Fruit fly (Drosophila melanogaster): ENCODE results near the gene CG17154.

Gene CG17154

DNA sequence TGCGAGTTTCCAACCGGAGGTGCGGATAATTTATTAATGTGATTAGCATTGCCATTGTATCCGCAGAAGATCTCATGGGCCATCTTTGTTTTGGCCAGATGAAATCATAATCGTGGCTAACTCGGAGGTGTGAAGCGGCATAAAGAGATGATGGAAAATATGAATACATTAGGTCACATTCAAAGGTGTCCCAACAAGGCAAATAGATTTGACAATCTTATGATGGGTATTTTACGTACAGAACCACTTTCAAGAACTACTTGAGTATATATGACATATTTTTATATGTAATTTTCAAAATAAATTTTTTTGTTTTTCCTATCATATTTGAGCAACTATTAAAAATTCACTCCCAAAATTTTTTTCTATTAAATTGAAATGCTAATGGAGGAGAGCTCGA, at the start of gene CG17154:
TSS of gene CG17154 (plus strand) at position 301 of the 400 bp plus-strand sequence.
- TF ChIP-seq lz (GFP tag; optimal IDR thresholded peaks at IDR 0.05): no peak
- TF ChIP-seq CG32006 (GFP tag; optimal IDR thresholded peaks at IDR 0.05): no peak
- no peak for TF ChIP-seq CG11762 (GFP tag; optimal IDR thresholded peaks at IDR 0.05; ENCODE audit: insufficient read depth)
- TF ChIP-seq CG16779 (tag; optimal IDR thresholded peaks at IDR 0.05): no peak
- TF ChIP-seq Eip78C (GFP tag): peak; percentile 14
- no peak for TF ChIP-seq CG31627 (GFP tag; optimal IDR thresholded peaks at IDR 0.05)
- no peak for TF ChIP-seq fkh (GFP tag; optimal IDR thresholded peaks at IDR 0.05)

dm6 chr3L:12039084-12039483, 49.3 kb upstream of the CG17154 start:
- no peak for TF ChIP-seq CG16779 (tag; optimal IDR thresholded peaks at IDR 0.05)

DNA sequence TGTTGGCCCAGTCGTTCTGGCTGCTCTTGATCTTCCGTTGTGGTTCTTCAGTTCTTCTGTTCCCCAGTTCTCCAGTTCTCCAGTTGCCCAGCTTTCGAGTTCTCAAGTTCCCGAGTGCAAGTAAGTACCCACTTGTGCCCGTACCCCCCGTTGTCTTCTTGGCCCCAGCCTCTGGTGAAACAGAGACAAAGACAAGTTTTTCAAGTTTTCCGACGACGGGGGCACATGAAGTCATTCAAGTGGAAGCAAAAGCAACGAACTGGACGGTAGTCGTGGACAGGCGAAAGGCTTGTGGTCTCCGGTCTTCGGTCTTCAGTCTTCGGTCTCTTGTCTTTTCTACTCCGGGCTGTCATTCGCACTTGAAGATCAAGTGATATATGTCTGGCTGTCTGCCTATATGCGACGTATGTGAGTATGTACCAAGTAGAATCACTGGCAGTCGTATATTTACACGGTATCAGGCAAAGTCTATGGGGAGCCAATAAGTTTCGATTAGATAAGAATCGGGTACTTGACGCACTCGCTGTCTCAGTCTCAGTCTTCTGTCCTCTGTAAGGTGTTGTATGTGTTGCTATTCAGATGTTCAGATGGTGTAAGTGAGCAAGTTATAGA, 48.0 kb upstream of the CG17154 start:
- TF ChIP-seq CG7368 (GFP tag; optimal IDR thresholded peaks at IDR 0.05): peak; percentile 25
- TF ChIP-seq Ets21C (GFP tag; optimal IDR thresholded peaks at IDR 0.05): no peak
- no peak for TF ChIP-seq Smox (GFP tag; optimal IDR thresholded peaks at IDR 0.05)
- no peak for TF ChIP-seq lz (GFP tag; optimal IDR thresholded peaks at IDR 0.05)
- peak; percentile 49 for TF ChIP-seq Eip78C (GFP tag)
- TF ChIP-seq acj6 (GFP tag; optimal IDR thresholded peaks at IDR 0.05): no peak
- 0 out of 3 replicates have a peak, but pooled peaks have one; percentile 37 for TF ChIP-seq CG8119 (GFP tag; IDR thresholded peaks at IDR 0.05)
- TF ChIP-seq Blimp-1 (GFP tag; optimal IDR thresholded peaks at IDR 0.05): peak; percentile 12
- no peak for TF ChIP-seq vri (GFP tag; optimal IDR thresholded peaks at IDR 0.05)
- peak; percentile 27; the same call in 1 of the 3 replicates for TF ChIP-seq CG6163 (GFP tag; IDR thresholded peaks at IDR 0.05)
- TF ChIP-seq Sox14 (GFP tag; optimal IDR thresholded peaks at IDR 0.05): peak; percentile 76
- peak; percentile 33 for TF ChIP-seq CG6854 (GFP tag; optimal IDR thresholded peaks at IDR 0.05)
- TF ChIP-seq Eip93F (GFP tag; optimal IDR thresholded peaks at IDR 0.05): no peak
- no peak for TF ChIP-seq fkh (GFP tag; optimal IDR thresholded peaks at IDR 0.05)
- no peak for TF ChIP-seq Sox15 (GFP tag; optimal IDR thresholded peaks at IDR 0.05)
- TF ChIP-seq dac (GFP tag; optimal IDR thresholded peaks at IDR 0.05): no peak
- peak in 1 of 2 experiments; percentile 12 for TF ChIP-seq salr (GFP tag; optimal IDR thresholded peaks at IDR 0.05)
- TF ChIP-seq OdsH (GFP tag; optimal IDR thresholded peaks at IDR 0.05): no peak
- TF ChIP-seq CG8632 (GFP tag; optimal IDR thresholded peaks at IDR 0.05): no peak
- no peak for TF ChIP-seq CG11294 (GFP tag; IDR thresholded peaks at IDR 0.05)
- TF ChIP-seq CG31627 (GFP tag; optimal IDR thresholded peaks at IDR 0.05): no peak
- TF ChIP-seq CG4318 (GFP tag; optimal IDR thresholded peaks at IDR 0.05): no peak
- TF ChIP-seq CG11762 (GFP tag; optimal IDR thresholded peaks at IDR 0.05; ENCODE audit: insufficient read depth): peak; percentile 13
- no peak for TF ChIP-seq CG6792 (GFP tag; optimal IDR thresholded peaks at IDR 0.05)
- no peak for TF ChIP-seq CG3032 (tag; optimal IDR thresholded peaks at IDR 0.05)
- TF ChIP-seq Hr4 (GFP tag; optimal IDR thresholded peaks at IDR 0.05): peak; percentile 10
- no peak for TF ChIP-seq svp (GFP tag)
- no peak for TF ChIP-seq CG8319 (GFP tag; optimal IDR thresholded peaks at IDR 0.05)
- peak; percentile 19; the same call in 1 of the 3 replicates for TF ChIP-seq eg (GFP tag; IDR thresholded peaks at IDR 0.05)
- TF ChIP-seq Eip75B (GFP tag; optimal IDR thresholded peaks at IDR 0.05): peak; percentile 48
- TF ChIP-seq CG15336 (GFP tag; IDR thresholded peaks at IDR 0.05): peak; percentile 46; the same call in 1 of the 2 replicates
- peak; percentile 14 for TF ChIP-seq spab (GFP tag; optimal IDR thresholded peaks at IDR 0.05)
- peak; percentile 25 for TF ChIP-seq esn (GFP tag; optimal IDR thresholded peaks at IDR 0.05)
- no peak for TF ChIP-seq fd59A (GFP tag; optimal IDR thresholded peaks at IDR 0.05)
- TF ChIP-seq Sox102F (GFP tag; optimal IDR thresholded peaks at IDR 0.05): peak; percentile 26
- peak; percentile 33 for TF ChIP-seq CG9139 (GFP tag; optimal IDR thresholded peaks at IDR 0.05)
- TF ChIP-seq Hr39 (GFP tag; optimal IDR thresholded peaks at IDR 0.05): no peak
- peak; percentile 51 for TF ChIP-seq CG6808 (GFP tag; optimal IDR thresholded peaks at IDR 0.05)
- TF ChIP-seq Hr38 (GFP tag; optimal IDR thresholded peaks at IDR 0.05): no peak
- peak; percentile 42 for TF ChIP-seq CG6276 (GFP tag; optimal IDR thresholded peaks at IDR 0.05)
- no peak for TF ChIP-seq topi (GFP tag; optimal IDR thresholded peaks at IDR 0.05)
- TF ChIP-seq CG32006 (GFP tag; optimal IDR thresholded peaks at IDR 0.05): peak; percentile 14
- no peak for TF ChIP-seq net (GFP tag; optimal IDR thresholded peaks at IDR 0.05)
- TF ChIP-seq Met (GFP tag; optimal IDR thresholded peaks at IDR 0.05): no peak
- TF ChIP-seq ss (GFP tag; optimal IDR thresholded peaks at IDR 0.05): peak; percentile 78 to 79

Measured in whole organism, prepupa.